Fruit fly (Drosophila melanogaster): ENCODE measurements around the gene moody.

moody gene

dm6 chrX:2088798-2089197 lies 38.9 kb upstream of the moody start:
- no peak for TF ChIP-seq CG14711 (tag; optimal IDR thresholded peaks at IDR 0.05)
- TF ChIP-seq CG33017 (tag; optimal IDR thresholded peaks at IDR 0.05) = no peak
- no peak for TF ChIP-seq tj (GFP tag; optimal IDR thresholded peaks at IDR 0.05)
- no peak for TF ChIP-seq kay (GFP tag; ENCODE audit: borderline replicate concordance)
- TF ChIP-seq cic (GFP tag; optimal IDR thresholded peaks at IDR 0.05) = no peak
- TF ChIP-seq ovo (GFP tag; optimal IDR thresholded peaks at IDR 0.05) = no peak
- no peak for TF ChIP-seq Clk (GFP tag; optimal IDR thresholded peaks at IDR 0.05)
- TF ChIP-seq CG7101 (tag; optimal IDR thresholded peaks at IDR 0.05) = no peak
- no peak for TF ChIP-seq Crg-1 (GFP tag; optimal IDR thresholded peaks at IDR 0.05)
- TF ChIP-seq CG12768 (GFP tag; optimal IDR thresholded peaks at IDR 0.05) = no peak
- TF ChIP-seq CG11617 (GFP tag; optimal IDR thresholded peaks at IDR 0.05) = no peak
- no peak for TF ChIP-seq cnc (optimal IDR thresholded peaks at IDR 0.05)
- no peak for TF ChIP-seq Hr96 (GFP tag; optimal IDR thresholded peaks at IDR 0.05)
- TF ChIP-seq CG1620 (GFP tag; optimal IDR thresholded peaks at IDR 0.05) = no peak

dm6 chrX:2087501-2087900 lies 37.6 kb upstream of the moody start:
- no peak for TF ChIP-seq CG14711 (tag; optimal IDR thresholded peaks at IDR 0.05)
- TF ChIP-seq tj (GFP tag; optimal IDR thresholded peaks at IDR 0.05) = peak; percentile 16

DNA sequence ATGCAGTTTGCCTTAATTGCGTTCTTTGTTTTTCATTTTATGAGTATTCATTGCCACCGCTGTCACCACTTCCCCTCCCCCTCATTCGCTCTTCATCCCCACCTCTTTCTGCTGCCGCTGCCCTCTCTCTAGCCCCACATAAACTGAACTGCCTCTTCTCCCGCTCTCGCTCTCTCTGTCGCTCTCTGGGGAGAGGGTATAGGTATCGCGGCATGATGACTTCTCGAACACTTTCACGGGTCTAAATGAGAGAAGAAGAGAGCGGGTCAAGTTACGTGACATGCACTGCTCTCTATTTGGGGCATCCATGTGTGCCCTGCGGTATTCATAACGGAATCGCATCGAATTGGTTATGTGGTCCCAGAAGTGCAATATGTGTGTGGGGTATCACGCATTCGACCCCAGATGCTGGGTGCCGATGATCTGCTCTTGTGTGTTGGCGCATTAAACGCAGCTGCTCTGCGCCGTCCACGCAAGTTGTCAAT lies 33.8 kb upstream of the moody start:
- TF ChIP-seq CG7101 (tag; optimal IDR thresholded peaks at IDR 0.05) (peak; percentile 48), CG11617 (GFP tag; optimal IDR thresholded peaks at IDR 0.05) (no peak), pad (GFP tag; optimal IDR thresholded peaks at IDR 0.05) (no peak), Crg-1 (GFP tag; optimal IDR thresholded peaks at IDR 0.05) (peak; percentile 30), kay (GFP tag; ENCODE audit: borderline replicate concordance) (no peak), Mnt (GFP tag; optimal IDR thresholded peaks at IDR 0.05) (peak; percentile 53), bab1 (GFP tag; optimal IDR thresholded peaks at IDR 0.05) (peak; percentile 1), CG5204 (GFP tag; optimal IDR thresholded peaks at IDR 0.05) (no peak), tj (GFP tag; optimal IDR thresholded peaks at IDR 0.05) (peak; percentile 89), toe (GFP tag; optimal IDR thresholded peaks at IDR 0.05) (no peak), CG7045 (GFP tag; optimal IDR thresholded peaks at IDR 0.05) (no peak), cnc (optimal IDR thresholded peaks at IDR 0.05) (no peak), CG14711 (tag; optimal IDR thresholded peaks at IDR 0.05) (peak; percentile 9), cic (GFP tag; optimal IDR thresholded peaks at IDR 0.05) (no peak), ovo (GFP tag; optimal IDR thresholded peaks at IDR 0.05) (peak; percentile 45), Hr96 (GFP tag; optimal IDR thresholded peaks at IDR 0.05) (no peak), Clk (GFP tag; optimal IDR thresholded peaks at IDR 0.05) (no peak), CG12768 (GFP tag; optimal IDR thresholded peaks at IDR 0.05) (no peak), CG1620 (GFP tag; optimal IDR thresholded peaks at IDR 0.05) (no peak), CG33017 (tag; optimal IDR thresholded peaks at IDR 0.05) (no peak)

DNA sequence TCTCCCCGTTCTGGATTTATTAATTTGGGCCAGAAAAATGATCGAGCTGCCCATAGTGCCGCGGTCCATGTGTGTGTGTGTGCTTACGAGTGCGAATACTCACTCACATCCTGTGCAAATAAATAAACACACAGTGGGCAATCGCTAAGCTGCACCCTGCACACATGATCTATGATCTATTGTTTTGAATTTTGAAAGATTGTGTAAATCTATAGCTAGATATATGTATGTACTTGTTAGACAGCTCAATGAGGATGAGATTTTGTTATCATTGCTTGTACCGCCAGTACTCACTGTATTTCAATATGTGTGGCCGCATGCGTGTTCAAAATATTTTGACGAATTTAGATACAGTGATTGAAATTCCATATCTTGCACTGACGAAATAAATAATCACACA lies 33.2 kb upstream of the moody start:
- peak; percentile 68 for TF ChIP-seq Hr96 (GFP tag; optimal IDR thresholded peaks at IDR 0.05)
- TF ChIP-seq Crg-1 (GFP tag; optimal IDR thresholded peaks at IDR 0.05) = peak; percentile 20
- TF ChIP-seq pad (GFP tag; optimal IDR thresholded peaks at IDR 0.05) = peak; percentile 47
- TF ChIP-seq toe (GFP tag; optimal IDR thresholded peaks at IDR 0.05) = peak; percentile 14
- TF ChIP-seq CG7045 (GFP tag; optimal IDR thresholded peaks at IDR 0.05) = peak; percentile 39
- no peak for TF ChIP-seq kay (GFP tag; ENCODE audit: borderline replicate concordance)
- peak; percentile 83 for TF ChIP-seq CG33017 (tag; optimal IDR thresholded peaks at IDR 0.05)
- peak; percentile 81 for TF ChIP-seq bab1 (GFP tag; optimal IDR thresholded peaks at IDR 0.05)
- peak; percentile 45 for TF ChIP-seq Mnt (GFP tag; optimal IDR thresholded peaks at IDR 0.05)
- no peak for TF ChIP-seq cic (GFP tag; optimal IDR thresholded peaks at IDR 0.05)
- TF ChIP-seq cnc (optimal IDR thresholded peaks at IDR 0.05) = no peak
- no peak for TF ChIP-seq CG5204 (GFP tag; optimal IDR thresholded peaks at IDR 0.05)
- TF ChIP-seq CG7101 (tag; optimal IDR thresholded peaks at IDR 0.05) = peak; percentile 88
- peak; percentile 22 for TF ChIP-seq CG1620 (GFP tag; optimal IDR thresholded peaks at IDR 0.05)
- peak; percentile 51 for TF ChIP-seq CG12768 (GFP tag; optimal IDR thresholded peaks at IDR 0.05)
- no peak for TF ChIP-seq Clk (GFP tag; optimal IDR thresholded peaks at IDR 0.05)
- TF ChIP-seq CG14711 (tag; optimal IDR thresholded peaks at IDR 0.05) = peak; percentile 85
- TF ChIP-seq CG11617 (GFP tag; optimal IDR thresholded peaks at IDR 0.05) = peak; percentile 25

DNA sequence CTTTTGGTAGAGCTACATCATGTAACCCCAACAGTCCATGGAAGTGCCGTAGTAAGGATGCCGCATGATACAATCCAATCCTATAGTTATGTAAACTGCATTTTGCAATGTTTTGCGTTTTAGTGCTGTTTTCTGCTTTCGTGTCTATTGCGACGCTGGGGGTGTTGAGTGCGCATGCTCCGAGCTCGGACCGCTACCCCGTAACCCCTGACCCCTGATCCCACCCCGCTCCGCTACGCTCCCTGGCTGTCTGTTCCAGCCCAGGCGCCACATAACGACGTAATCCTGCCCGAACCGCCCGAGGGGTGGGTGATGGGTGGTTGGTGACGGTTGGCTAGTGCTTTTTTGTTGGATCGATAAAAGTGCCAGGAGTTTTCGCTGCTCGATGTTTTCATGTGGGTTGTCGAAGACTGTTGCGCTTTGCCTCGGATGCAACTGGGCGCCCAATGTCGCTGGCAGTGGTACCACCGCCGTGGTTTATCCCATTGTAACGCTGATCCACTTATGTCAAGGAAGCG lies 32.0 kb upstream of the moody start:
- TF ChIP-seq cic (GFP tag; optimal IDR thresholded peaks at IDR 0.05) (no peak), Crg-1 (GFP tag; optimal IDR thresholded peaks at IDR 0.05) (no peak), toe (GFP tag; optimal IDR thresholded peaks at IDR 0.05) (no peak), CG14711 (tag; optimal IDR thresholded peaks at IDR 0.05) (no peak), kay (GFP tag; ENCODE audit: borderline replicate concordance) (no peak), Clk (GFP tag; optimal IDR thresholded peaks at IDR 0.05) (no peak), CG7045 (GFP tag; optimal IDR thresholded peaks at IDR 0.05) (no peak), CG12768 (GFP tag; optimal IDR thresholded peaks at IDR 0.05) (no peak), CG11617 (GFP tag; optimal IDR thresholded peaks at IDR 0.05) (no peak), Hr96 (GFP tag; optimal IDR thresholded peaks at IDR 0.05) (no peak), CG5204 (GFP tag; optimal IDR thresholded peaks at IDR 0.05) (no peak), ovo (GFP tag; optimal IDR thresholded peaks at IDR 0.05) (no peak), CG1620 (GFP tag; optimal IDR thresholded peaks at IDR 0.05) (no peak), CG33017 (tag; optimal IDR thresholded peaks at IDR 0.05) (no peak)

DNA sequence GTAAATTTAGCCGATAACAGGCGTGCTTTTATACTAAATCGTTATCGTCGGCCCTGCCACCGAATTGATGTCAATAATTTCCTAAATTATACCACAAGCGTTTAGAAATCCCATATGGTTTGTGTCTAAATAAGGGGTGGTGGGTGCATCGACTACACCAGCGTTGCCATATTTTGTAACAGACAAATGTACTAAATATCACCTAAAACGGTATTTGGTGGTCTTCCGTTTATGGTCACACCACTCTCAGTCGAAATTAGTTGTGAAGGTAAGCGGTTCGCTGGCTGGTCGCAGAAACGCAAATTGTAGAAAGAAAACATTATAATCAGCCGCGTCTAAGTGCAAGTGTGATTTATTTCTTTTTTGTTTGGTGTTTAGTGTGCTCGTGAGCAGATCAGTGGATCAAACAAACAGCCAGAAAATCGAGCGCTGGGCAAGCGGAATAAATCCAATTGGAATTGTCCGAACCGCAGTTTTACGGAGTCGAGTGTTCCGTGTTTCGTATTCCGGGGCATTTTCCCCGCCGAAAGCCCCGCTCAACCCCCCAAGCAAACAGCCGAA lies 30.5 kb upstream of the moody start, which contains the start of the genes CG16903 and Unc-76:
Gene CG16903 (minus strand): TSS at position 39 of the 561 bp plus-strand sequence.
Gene Unc-76 (plus strand): TSS at position 244 of the 561 bp plus-strand sequence.
- TF ChIP-seq CG7101 (tag; optimal IDR thresholded peaks at IDR 0.05) (peak; percentile 73), bab1 (GFP tag; optimal IDR thresholded peaks at IDR 0.05) (peak; percentile 94), pad (GFP tag; optimal IDR thresholded peaks at IDR 0.05) (peak; percentile 55), cic (GFP tag; optimal IDR thresholded peaks at IDR 0.05) (peak; percentile 69), CG14711 (tag; optimal IDR thresholded peaks at IDR 0.05) (peak; percentile 54), CG5204 (GFP tag; optimal IDR thresholded peaks at IDR 0.05) (no peak), toe (GFP tag; optimal IDR thresholded peaks at IDR 0.05) (no peak), Mnt (GFP tag; optimal IDR thresholded peaks at IDR 0.05) (peak; percentile 90), CG33017 (tag; optimal IDR thresholded peaks at IDR 0.05) (no peak), CG11617 (GFP tag; optimal IDR thresholded peaks at IDR 0.05) (peak; percentile 74), CG1620 (GFP tag; optimal IDR thresholded peaks at IDR 0.05) (peak; percentile 54), tj (GFP tag; optimal IDR thresholded peaks at IDR 0.05) (peak; percentile 54), ovo (GFP tag; optimal IDR thresholded peaks at IDR 0.05) (peak; percentile 64)
